Fruit fly (Drosophila melanogaster): ENCODE results near the gene Vha100-4.

Gene Vha100-4

dm6 chr3R:18393436-18393835 lies 3.8 kb upstream of the Vha100-4 start (continued):
- TF ChIP-seq dmrt11E (tag; optimal IDR thresholded peaks at IDR 0.05): peak; percentile 39
- peak; percentile 27 for TF ChIP-seq gsb-n (tag; optimal IDR thresholded peaks at IDR 0.05)
- peak; percentile 52 for TF ChIP-seq nmo (GFP tag; optimal IDR thresholded peaks at IDR 0.05)
- TF ChIP-seq CG9817 (tag; optimal IDR thresholded peaks at IDR 0.05): peak; percentile 39
- TF ChIP-seq CG11247 (GFP tag; IDR thresholded peaks at IDR 0.05): 0 out of 2 replicates have a peak, but pooled peaks have one; percentile 33
- no peak for TF ChIP-seq knrl (GFP tag; IDR thresholded peaks at IDR 0.05; ENCODE audit: partially characterized antibody)
- no peak for TF ChIP-seq CG4730 (GFP tag; IDR thresholded peaks at IDR 0.05)
- peak; percentile 14; the same call in 1 of the 2 replicates for TF ChIP-seq ara (GFP tag; IDR thresholded peaks at IDR 0.05)
- no peak for TF ChIP-seq CG17186 (GFP tag; optimal IDR thresholded peaks at IDR 0.05)
- no peak for TF ChIP-seq CG4854 (GFP tag; optimal IDR thresholded peaks at IDR 0.05)
- peak; percentile 71 for TF ChIP-seq CG7839 (tag; optimal IDR thresholded peaks at IDR 0.05)
- TF ChIP-seq CG8388 (GFP tag; optimal IDR thresholded peaks at IDR 0.05): peak; percentile 55
- no peak for TF ChIP-seq CG7928 (GFP tag; optimal IDR thresholded peaks at IDR 0.05)
- peak; percentile 36; the same call in 1 of the 2 replicates for TF ChIP-seq stc (GFP tag; IDR thresholded peaks at IDR 0.05)
- no peak for TF ChIP-seq sima (GFP tag; optimal IDR thresholded peaks at IDR 0.05)
- no peak for TF ChIP-seq fd102C (GFP tag; optimal IDR thresholded peaks at IDR 0.05)
- TF ChIP-seq CG1024 (GFP tag; IDR thresholded peaks at IDR 0.05): no peak
- TF ChIP-seq Sox102F (GFP tag; optimal IDR thresholded peaks at IDR 0.05): peak; percentile 69
- no peak for TF ChIP-seq Asciz (GFP tag; optimal IDR thresholded peaks at IDR 0.05)
- TF ChIP-seq CG12219 (GFP tag; optimal IDR thresholded peaks at IDR 0.05): no peak
- no peak for TF ChIP-seq CG16863 (GFP tag; optimal IDR thresholded peaks at IDR 0.05)
- TF ChIP-seq tin (GFP tag; optimal IDR thresholded peaks at IDR 0.05): peak; percentile 16
- TF ChIP-seq Ssrp (tag; optimal IDR thresholded peaks at IDR 0.05): peak; percentile 56
- TF ChIP-seq nau (GFP tag; optimal IDR thresholded peaks at IDR 0.05): no peak
- no peak for TF ChIP-seq br (optimal IDR thresholded peaks at IDR 0.05)
- TF ChIP-seq CG13624 (GFP tag; optimal IDR thresholded peaks at IDR 0.05): no peak
- no peak for TF ChIP-seq Pdp1 (GFP tag; optimal IDR thresholded peaks at IDR 0.05)
- TF ChIP-seq CG4282 (GFP tag; optimal IDR thresholded peaks at IDR 0.05): no peak
- no peak for TF ChIP-seq CG4404 (GFP tag; IDR thresholded peaks at IDR 0.05)
- TF ChIP-seq pzg (GFP tag; optimal IDR thresholded peaks at IDR 0.05): no peak
- peak; percentile 40 for TF ChIP-seq klu (GFP tag; IDR thresholded peaks at IDR 0.05)
- no peak for TF ChIP-seq Mes4 (GFP tag; optimal IDR thresholded peaks at IDR 0.05)
- peak; percentile 36 for TF ChIP-seq CG16815 (GFP tag; optimal IDR thresholded peaks at IDR 0.05)
- peak; percentile 9 for TF ChIP-seq CG3407 (GFP tag; optimal IDR thresholded peaks at IDR 0.05)
- TF ChIP-seq lola (GFP tag; optimal IDR thresholded peaks at IDR 0.05): peak in 1 of 3 experiments; percentile 39
- TF ChIP-seq fru (optimal IDR thresholded peaks at IDR 0.05): no peak
- no peak for TF ChIP-seq CG14860 (GFP tag; IDR thresholded peaks at IDR 0.05; ENCODE audit: partially characterized antibody)
- TF ChIP-seq Lhr (GFP tag; optimal IDR thresholded peaks at IDR 0.05): no peak
- peak; percentile 22 for TF ChIP-seq CG6683 (GFP tag; optimal IDR thresholded peaks at IDR 0.05)
- TF ChIP-seq sug (tag; optimal IDR thresholded peaks at IDR 0.05): peak; percentile 32
- TF ChIP-seq maf-S (GFP tag; optimal IDR thresholded peaks at IDR 0.05): no peak
- TF ChIP-seq CG13424 (tag; optimal IDR thresholded peaks at IDR 0.05): peak; percentile 61
- TF ChIP-seq CG32532 (GFP tag; IDR thresholded peaks at IDR 0.05): peak; percentile 73
- TF ChIP-seq D (optimal IDR thresholded peaks at IDR 0.05): no peak
- no peak for TF ChIP-seq D (GFP tag; optimal IDR thresholded peaks at IDR 0.05)
- TF ChIP-seq wdn (GFP tag; IDR thresholded peaks at IDR 0.05): no peak
- TF ChIP-seq sens (GFP tag): peak; percentile 33
- TF ChIP-seq CG13775 (GFP tag; optimal IDR thresholded peaks at IDR 0.05): peak; percentile 59
- no peak for TF ChIP-seq CG2199 (GFP tag; IDR thresholded peaks at IDR 0.05)
- no peak for TF ChIP-seq dmrt99B (tag; optimal IDR thresholded peaks at IDR 0.05)
- no peak for TF ChIP-seq Dp (GFP tag; optimal IDR thresholded peaks at IDR 0.05)

Data from whole organism, embryonic.